Worm (Caenorhabditis elegans): Measurements from ENCODE around the gene pigq-1.

The pigq-1 gene

ce11 chrIV:11146962-11147470 is at the start of gene pigq-1 (continued):
- TF ChIP-seq ztf-7 (tag; optimal IDR thresholded peaks at IDR 0.05) (no peak), mdt-29 (GFP tag; IDR thresholded peaks at IDR 0.05) (peak; percentile 34; the same call in 1 of the 2 replicates), daf-19 (GFP tag; conservative IDR thresholded peaks at IDR 0.05) (0 out of 2 replicates have a peak, but pooled peaks have one; percentile 28), mep-1 (tag; optimal IDR thresholded peaks at IDR 0.05) (peak; percentile 63), nhr-76 (tag; optimal IDR thresholded peaks at IDR 0.05) (no peak), Y105C5A.15 (GFP tag; IDR thresholded peaks at IDR 0.05) (0 out of 2 replicates have a peak, but pooled peaks have one; percentile 54)

ce11 chrIV:11189411-11189810 is 42.4 kb upstream of the pigq-1 start, which contains the start of gene fbxb-79:
TSS of gene fbxb-79 (minus strand) at chrIV:11189511.
- no peak for TF ChIP-seq R02D3.7 (tag; optimal IDR thresholded peaks at IDR 0.05)
- no peak for TF ChIP-seq aly-2 (tag; optimal IDR thresholded peaks at IDR 0.05)
- TF ChIP-seq zag-1 (tag; optimal IDR thresholded peaks at IDR 0.05), result no peak
- TF ChIP-seq nhr-76 (tag; optimal IDR thresholded peaks at IDR 0.05), result no peak
- TF ChIP-seq nhr-28 (tag; optimal IDR thresholded peaks at IDR 0.05), result no peak
- TF ChIP-seq zip-11 (GFP tag; IDR thresholded peaks at IDR 0.05), result no peak

ce11 chrIV:11186729-11187128 is 39.7 kb upstream of the pigq-1 start, which contains the start of gene sdz-27:
TSS of gene sdz-27 (plus strand) at chrIV:11187029.
- TF ChIP-seq egl-43 (GFP tag; IDR thresholded peaks at IDR 0.05) (no peak), zip-2 (tag; optimal IDR thresholded peaks at IDR 0.05) (no peak), dmd-9 (GFP tag; IDR thresholded peaks at IDR 0.05) (no peak), unc-62 (GFP tag; optimal IDR thresholded peaks at IDR 0.05 in 1 of 2) (peak in 1 of 2 experiments; percentile 29), unc-62 (tag; optimal IDR thresholded peaks at IDR 0.05) (no peak), hlh-30 (tag; optimal IDR thresholded peaks at IDR 0.05; ENCODE audit: insufficient read depth) (no peak), ceh-44 (GFP tag; IDR thresholded peaks at IDR 0.05) (no peak)

ce11 chrIV:11183991-11184390 is 36.9 kb upstream of the pigq-1 start, which contains the start of gene nuaf-3:
TSS of gene nuaf-3 (plus strand) at chrIV:11184291.
- peak; percentile 22 for TF ChIP-seq dve-1 (tag; optimal IDR thresholded peaks at IDR 0.05; ENCODE audit: insufficient read depth)
- no peak for TF ChIP-seq daf-16 (GFP tag; optimal IDR thresholded peaks at IDR 0.05)
- TF ChIP-seq daf-16 (tag; optimal IDR thresholded peaks at IDR 0.05), result peak; percentile 34
- TF ChIP-seq unc-62 (GFP tag; optimal IDR thresholded peaks at IDR 0.05 in 1 of 2), result peak in 1 of 2 experiments; percentile 12
- no peak for TF ChIP-seq unc-62 (tag; optimal IDR thresholded peaks at IDR 0.05)
- peak; percentile 44 for TF ChIP-seq ama-1 (optimal IDR thresholded peaks at IDR 0.05)
- TF ChIP-seq T26A8.4 (GFP tag; IDR thresholded peaks at IDR 0.05), result 0 out of 2 replicates have a peak, but pooled peaks have one; percentile 27
- no peak for TF ChIP-seq lin-29 (GFP tag; IDR thresholded peaks at IDR 0.05)
- no peak for TF ChIP-seq nhr-11 (tag; optimal IDR thresholded peaks at IDR 0.05)

ce11 chrIV:11183013-11183412 is 36.0 kb upstream of the pigq-1 start, which contains the start of gene prx-14:
TSS of gene prx-14 (plus strand) at chrIV:11183132.
- TF ChIP-seq nhr-76 (tag; optimal IDR thresholded peaks at IDR 0.05) (no peak), unc-62 (GFP tag; optimal IDR thresholded peaks at IDR 0.05 in 1 of 2) (no peak), unc-62 (tag; optimal IDR thresholded peaks at IDR 0.05) (no peak), aha-1 (tag) (peak; percentile 88), pha-4 (GFP tag; IDR thresholded peaks at IDR 0.05) (peak; percentile 37; the same call in 1 of the 2 replicates), pha-4 (tag; optimal IDR thresholded peaks at IDR 0.05) (no peak), Y75B8A.6 (GFP tag; IDR thresholded peaks at IDR 0.05) (no peak), ceh-28 (tag; optimal IDR thresholded peaks at IDR 0.05) (no peak), fkh-10 (GFP tag; optimal IDR thresholded peaks at IDR 0.05) (no peak), dmd-6 (GFP tag; IDR thresholded peaks at IDR 0.05) (no peak), F44E2.7 (GFP tag; IDR thresholded peaks at IDR 0.05) (no peak), lin-29 (GFP tag; IDR thresholded peaks at IDR 0.05) (no peak), nhr-77 (tag; optimal IDR thresholded peaks at IDR 0.05) (no peak), daf-8 (GFP tag; IDR thresholded peaks at IDR 0.05) (no peak), zip-11 (GFP tag; IDR thresholded peaks at IDR 0.05) (no peak), lin-1 (GFP tag; IDR thresholded peaks at IDR 0.05) (no peak), php-3 (GFP tag; IDR thresholded peaks at IDR 0.05) (0 out of 2 replicates have a peak, but pooled peaks have one; percentile 25), unc-39 (tag; optimal IDR thresholded peaks at IDR 0.05) (no peak), daf-19 (GFP tag; conservative IDR thresholded peaks at IDR 0.05) (no peak), nhr-48 (tag; optimal IDR thresholded peaks at IDR 0.05) (peak; percentile 5), rbr-2 (tag; optimal IDR thresholded peaks at IDR 0.05) (no peak), ces-1 (GFP tag; optimal IDR thresholded peaks at IDR 0.05) (no peak), dmd-8 (GFP tag; IDR thresholded peaks at IDR 0.05) (no peak), lin-15B (tag; optimal IDR thresholded peaks at IDR 0.05) (no peak), mep-1 (tag; optimal IDR thresholded peaks at IDR 0.05) (peak; percentile 14), ceh-20 (GFP tag; IDR thresholded peaks at IDR 0.05) (no peak)
